Worm (Caenorhabditis elegans) whole organism, L4/young adult: ENCODE measurements around the gene rde-1.

Source experiments
- W03F9.2 ChIP-seq: fragments of 150-350 bp; optimal IDR thresholded peaks from 2 replicates; lab custom pipeline; 2014; ENCODE audit warnings: missing biosample characterization, missing genetic modification characterization
- dao-5 ChIP-seq: sonication (generic microtip); optimal IDR thresholded peaks from 2 replicates; lab custom pipeline; 2016; ENCODE audit warnings: missing genotype, missing genetic modification characterization, moderate library complexity, missing compliant biosample characterization

DNA sequence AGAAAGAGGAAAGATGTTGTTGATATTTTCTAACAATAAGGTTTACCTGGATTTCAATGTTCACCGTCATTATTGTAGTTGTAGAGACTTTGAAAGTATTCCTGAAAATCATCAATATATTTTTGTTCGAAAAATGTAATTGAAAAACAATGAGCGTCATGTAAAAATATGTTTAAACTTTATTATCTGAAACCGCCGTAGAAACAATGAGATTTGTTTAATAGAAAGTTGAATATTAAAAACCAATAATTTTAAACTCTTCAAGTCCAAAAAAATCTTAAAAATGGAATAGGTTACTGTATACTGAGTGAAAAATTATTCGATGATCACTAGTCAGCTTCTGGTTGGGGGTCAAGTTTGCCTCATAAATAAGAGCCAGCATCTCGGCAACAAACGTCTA lies 33.2 kb downstream of the rde-1 start, which contains the start of gene anmt-3:
- no peak for TF ChIP-seq W03F9.2 (tag; lab: Kevin White, UChicago)
- TF ChIP-seq dao-5 (tag; lab: Kevin White, UChicago) = no peak
